Worm (Caenorhabditis elegans): ENCODE data around the gene F08G5.3.

F08G5.3 gene

ce11 chrIV:12389951-12390350, 27.4 kb downstream of the F08G5.3 start, which contains the start of gene spe-45:
spe-45 (minus strand) TSS chrIV:12390095.
- no peak for TF ChIP-seq nhr-237 (tag; optimal IDR thresholded peaks at IDR 0.05)
- TF ChIP-seq bed-3 (GFP tag; optimal IDR thresholded peaks at IDR 0.05), result no peak
- TF ChIP-seq snpc-4 (tag; optimal IDR thresholded peaks at IDR 0.05), result no peak
- TF ChIP-seq unc-39 (tag; optimal IDR thresholded peaks at IDR 0.05), result no peak
- no peak for TF ChIP-seq mep-1 (tag; optimal IDR thresholded peaks at IDR 0.05)

ce11 chrIV:12385061-12385460, 32.3 kb downstream of the F08G5.3 start, which contains the start of gene F28D1.6:
F28D1.6 (minus strand) TSS chrIV:12385161.
- TF ChIP-seq nhr-76 (tag; optimal IDR thresholded peaks at IDR 0.05), result no peak
- no peak for TF ChIP-seq lin-32 (GFP tag; optimal IDR thresholded peaks at IDR 0.05)
- TF ChIP-seq lin-13 (tag; optimal IDR thresholded peaks at IDR 0.05), result no peak
- TF ChIP-seq unc-39 (tag; optimal IDR thresholded peaks at IDR 0.05), result no peak

ce11 chrIV:12382864-12383263, 34.5 kb downstream of the F08G5.3 start, which contains the start of gene thn-2:
thn-2 (plus strand) TSS chrIV:12383170.
- TF ChIP-seq lin-13 (tag; optimal IDR thresholded peaks at IDR 0.05), result no peak
- no peak for TF ChIP-seq ham-2 (GFP tag; optimal IDR thresholded peaks at IDR 0.05)
- TF ChIP-seq zip-8 (tag; optimal IDR thresholded peaks at IDR 0.05), result no peak
- TF ChIP-seq sptf-1 (tag; optimal IDR thresholded peaks at IDR 0.05), result no peak
- TF ChIP-seq bed-3 (GFP tag; optimal IDR thresholded peaks at IDR 0.05), result no peak
- TF ChIP-seq nhr-237 (tag; optimal IDR thresholded peaks at IDR 0.05), result no peak
- TF ChIP-seq elt-3 (tag; optimal IDR thresholded peaks at IDR 0.05), result no peak
- TF ChIP-seq blmp-1 (tag; optimal IDR thresholded peaks at IDR 0.05), result no peak
- no peak for TF ChIP-seq unc-120 (tag; optimal IDR thresholded peaks at IDR 0.05; ENCODE audit: poor library complexity, severe bottlenecking)
- TF ChIP-seq nhr-76 (tag; optimal IDR thresholded peaks at IDR 0.05), result no peak
- TF ChIP-seq ceh-83 (GFP tag; optimal IDR thresholded peaks at IDR 0.05), result no peak
- no peak for TF ChIP-seq elt-1 (tag; optimal IDR thresholded peaks at IDR 0.05; ENCODE audit: borderline replicate concordance, insufficient read depth)
- no peak for TF ChIP-seq drap-1 (GFP tag; optimal IDR thresholded peaks at IDR 0.05)
- no peak for TF ChIP-seq ces-1 (GFP tag; optimal IDR thresholded peaks at IDR 0.05)
- TF ChIP-seq mep-1 (tag; optimal IDR thresholded peaks at IDR 0.05), result no peak
- no peak for TF ChIP-seq hlh-1 (tag; optimal IDR thresholded peaks at IDR 0.05)
- TF ChIP-seq nhr-12 (tag; optimal IDR thresholded peaks at IDR 0.05), result no peak
- TF ChIP-seq tbx-8 (GFP tag; optimal IDR thresholded peaks at IDR 0.05), result no peak
- TF ChIP-seq snpc-4 (tag; optimal IDR thresholded peaks at IDR 0.05), result no peak
- TF ChIP-seq unc-62 (GFP tag; optimal IDR thresholded peaks at IDR 0.05), result no peak

ce11 chrIV:12379784-12380183, 37.6 kb downstream of the F08G5.3 start, which contains the start of gene thn-1:
thn-1 (plus strand) TSS chrIV:12380084.
- TF ChIP-seq nhr-28 (tag; optimal IDR thresholded peaks at IDR 0.05) (no peak), mab-5 (tag; optimal IDR thresholded peaks at IDR 0.05) (no peak), blmp-1 (tag; optimal IDR thresholded peaks at IDR 0.05) (no peak), ceh-43 (GFP tag; optimal IDR thresholded peaks at IDR 0.05) (no peak), lin-13 (tag; optimal IDR thresholded peaks at IDR 0.05) (no peak), lsy-2 (tag; optimal IDR thresholded peaks at IDR 0.05) (no peak), flh-1 (GFP tag; optimal IDR thresholded peaks at IDR 0.05) (no peak), elt-1 (tag; optimal IDR thresholded peaks at IDR 0.05; ENCODE audit: borderline replicate concordance, insufficient read depth) (no peak), nhr-76 (tag; optimal IDR thresholded peaks at IDR 0.05) (no peak), M03D4.4 (tag; optimal IDR thresholded peaks at IDR 0.05) (no peak), ztf-11 (tag; optimal IDR thresholded peaks at IDR 0.05) (no peak), zip-8 (tag; optimal IDR thresholded peaks at IDR 0.05) (no peak), nhr-12 (tag; optimal IDR thresholded peaks at IDR 0.05) (no peak), unc-62 (GFP tag; optimal IDR thresholded peaks at IDR 0.05) (no peak), unc-120 (tag; optimal IDR thresholded peaks at IDR 0.05; ENCODE audit: poor library complexity, severe bottlenecking) (no peak), sem-2 (GFP tag; optimal IDR thresholded peaks at IDR 0.05) (no peak), bed-3 (GFP tag; optimal IDR thresholded peaks at IDR 0.05) (no peak), lin-32 (GFP tag; optimal IDR thresholded peaks at IDR 0.05) (no peak), ces-1 (GFP tag; optimal IDR thresholded peaks at IDR 0.05) (no peak)

ce11 chrIV:12378919-12379318, 38.5 kb downstream of the F08G5.3 start:
- no peak for TF ChIP-seq sem-2 (GFP tag; optimal IDR thresholded peaks at IDR 0.05)
- TF ChIP-seq ceh-83 (GFP tag; optimal IDR thresholded peaks at IDR 0.05), result no peak
- no peak for TF ChIP-seq lsy-2 (tag; optimal IDR thresholded peaks at IDR 0.05)
- no peak for TF ChIP-seq mep-1 (tag; optimal IDR thresholded peaks at IDR 0.05)
- no peak for TF ChIP-seq hlh-1 (tag; optimal IDR thresholded peaks at IDR 0.05)
- TF ChIP-seq elt-1 (tag; optimal IDR thresholded peaks at IDR 0.05; ENCODE audit: borderline replicate concordance, insufficient read depth), result no peak
- no peak for TF ChIP-seq unc-120 (tag; optimal IDR thresholded peaks at IDR 0.05; ENCODE audit: poor library complexity, severe bottlenecking)
- TF ChIP-seq ces-1 (GFP tag; optimal IDR thresholded peaks at IDR 0.05), result no peak
- no peak for TF ChIP-seq unc-39 (tag; optimal IDR thresholded peaks at IDR 0.05)
- TF ChIP-seq M03D4.4 (tag; optimal IDR thresholded peaks at IDR 0.05), result no peak
- TF ChIP-seq ham-2 (GFP tag; optimal IDR thresholded peaks at IDR 0.05), result no peak
- no peak for TF ChIP-seq mls-2 (tag; optimal IDR thresholded peaks at IDR 0.05)
- TF ChIP-seq mab-5 (tag; optimal IDR thresholded peaks at IDR 0.05), result no peak
- TF ChIP-seq drap-1 (GFP tag; optimal IDR thresholded peaks at IDR 0.05), result no peak
- no peak for TF ChIP-seq ztf-11 (tag; optimal IDR thresholded peaks at IDR 0.05)
- no peak for TF ChIP-seq nhr-237 (tag; optimal IDR thresholded peaks at IDR 0.05)
